Worm (Caenorhabditis elegans) whole organism, late embryonic: Measurements from ENCODE around the gene sre-24.

ENCODE experiments used
- C38D4.7 ChIP-seq: fragments of 200-800 bp; sonication (Bioruptor generic); optimal IDR thresholded peaks from 2 replicates; lab custom pipeline; 2018; ENCODE audit warnings: mild to moderate bottlenecking, missing genetic modification characterization, moderate library complexity, missing compliant biosample characterization
- F13H6.1 ChIP-seq: sonication (generic microtip); optimal IDR thresholded peaks from 2 replicates; lab custom pipeline; 2016; ENCODE audit warnings: missing genetic modification characterization, missing compliant biosample characterization
- ahr-1 ChIP-seq: sonication (generic microtip); optimal IDR thresholded peaks from 2 replicates; lab custom pipeline; 2016; ENCODE audit warnings: missing genetic modification characterization, missing compliant biosample characterization
- ama-1 ChIP-seq: fragments of 150-350 bp; optimal IDR thresholded peaks from 2 replicates; lab custom pipeline; 2014
- ceh-14 ChIP-seq: sonication (generic microtip); optimal IDR thresholded peaks from 2 replicates; lab custom pipeline; 2016; ENCODE audit warnings: missing genotype, missing genetic modification characterization, missing compliant biosample characterization
- ceh-18 ChIP-seq: sonication (generic microtip); optimal IDR thresholded peaks from 2 replicates; lab custom pipeline; 2016; ENCODE audit warnings: missing genetic modification characterization, missing compliant biosample characterization
- ceh-2 ChIP-seq: sonication (generic microtip); optimal IDR thresholded peaks from 2 replicates; lab custom pipeline; 2016; ENCODE audit warnings: missing genotype, missing genetic modification characterization, missing compliant biosample characterization
- ceh-24 ChIP-seq: sonication (generic microtip); optimal IDR thresholded peaks from 2 replicates; lab custom pipeline; 2016; ENCODE audit warnings: mild to moderate bottlenecking, missing genetic modification characterization, missing compliant biosample characterization
- ceh-34 ChIP-seq: sonication (generic microtip); optimal IDR thresholded peaks from 2 replicates; lab custom pipeline; 2016; ENCODE audit warnings: mild to moderate bottlenecking, missing genetic modification characterization, missing compliant biosample characterization
- ceh-48 ChIP-seq: sonication (generic microtip); optimal IDR thresholded peaks from 2 replicates; lab custom pipeline; 2016; ENCODE audit warnings: missing genetic modification characterization, inconsistent platforms, missing compliant biosample characterization
- ceh-6 ChIP-seq: fragments of 200-800 bp; sonication (Bioruptor generic); optimal IDR thresholded peaks from 2 replicates; lab custom pipeline; 2018; ENCODE audit warnings: mild to moderate bottlenecking, missing genetic modification characterization, missing compliant biosample characterization
- dmd-4 ChIP-seq: sonication (generic microtip); optimal IDR thresholded peaks from 2 replicates; lab custom pipeline; 2016; ENCODE audit warnings: borderline replicate concordance, missing genetic modification characterization, missing compliant biosample characterization
- dve-1 ChIP-seq: sonication (generic microtip); optimal IDR thresholded peaks from 2 replicates; lab custom pipeline; 2017; ENCODE audit warnings: antibody characterized with exemption, mild to moderate bottlenecking, missing genetic modification characterization, missing compliant biosample characterization
- fax-1 ChIP-seq: sonication (generic microtip); optimal IDR thresholded peaks from 2 replicates; lab custom pipeline; 2016; ENCODE audit warnings: missing genotype, missing genetic modification characterization, missing compliant biosample characterization
- fkh-6 ChIP-seq: sonication (generic microtip); optimal IDR thresholded peaks from 2 replicates; lab custom pipeline; 2016; ENCODE audit warnings: missing genetic modification characterization, missing compliant biosample characterization
- gmeb-2 ChIP-seq: sonication (generic microtip); optimal IDR thresholded peaks from 2 replicates; lab custom pipeline; 2016; ENCODE audit warnings: missing genetic modification characterization, inconsistent platforms, missing compliant biosample characterization
- hlh-13 ChIP-seq: fragments of 200-800 bp; sonication (Bioruptor generic); optimal IDR thresholded peaks from 2 replicates; lab custom pipeline; 2018; ENCODE audit warnings: mild to moderate bottlenecking, missing genetic modification characterization, missing compliant biosample characterization
- hlh-15 ChIP-seq: sonication (generic microtip); optimal IDR thresholded peaks from 2 replicates; lab custom pipeline; 2016; ENCODE audit warnings: missing genetic modification characterization, missing compliant biosample characterization
- hlh-30 ChIP-seq: sonication (generic microtip); optimal IDR thresholded peaks from 2 replicates; lab custom pipeline; 2017; ENCODE audit warnings: antibody characterized with exemption, missing genetic modification characterization, missing compliant biosample characterization; ENCODE audit not compliant: insufficient read depth
- lim-6 ChIP-seq: sonication (generic microtip); optimal IDR thresholded peaks from 2 replicates; lab custom pipeline; 2016; ENCODE audit warnings: missing genetic modification characterization, missing compliant biosample characterization
- mec-3 ChIP-seq: sonication (generic microtip); optimal IDR thresholded peaks from 2 replicates; lab custom pipeline; 2016; ENCODE audit warnings: borderline replicate concordance, missing genetic modification characterization, missing compliant biosample characterization
- nhr-11 ChIP-seq: fragments of 150-350 bp; optimal IDR thresholded peaks from 2 replicates; lab custom pipeline; 2014; ENCODE audit warnings: missing biosample characterization, missing genetic modification characterization
- odd-2 ChIP-seq: sonication (generic microtip); optimal IDR thresholded peaks from 2 replicates; lab custom pipeline; 2017; ENCODE audit warnings: antibody characterized with exemption, mild to moderate bottlenecking, missing genetic modification characterization, missing compliant biosample characterization
- pat-9 ChIP-seq: fragments of 200-800 bp; sonication (Bioruptor generic); optimal IDR thresholded peaks from 2 replicates; lab custom pipeline; 2018; ENCODE audit warnings: mild to moderate bottlenecking, missing genetic modification characterization, moderate library complexity, missing compliant biosample characterization
- pax-1 ChIP-seq: fragments of 150-350 bp; optimal IDR thresholded peaks from 2 replicates; lab custom pipeline; 2014; ENCODE audit warnings: missing biosample characterization, missing genetic modification characterization
- pha-4 ChIP-seq: fragments of 150-350 bp; optimal IDR thresholded peaks from 2 replicates; lab custom pipeline; 2018; ENCODE audit warnings: missing biosample characterization, missing genetic modification reagents, missing genetic modification characterization
- pqm-1 ChIP-seq: sonication (generic microtip); optimal IDR thresholded peaks from 2 replicates; lab custom pipeline; 2016; ENCODE audit warnings: missing genetic modification characterization, missing compliant biosample characterization
- sdc-2 ChIP-seq: sonication (generic microtip); optimal IDR thresholded peaks from 2 replicates; lab custom pipeline; 2016; ENCODE audit warnings: missing genotype, missing genetic modification characterization, missing compliant biosample characterization
- sox-2 ChIP-seq: fragments of 200-800 bp; sonication (Bioruptor generic); IDR thresholded peaks from 2 replicates; pipeline ENCODE4 v1.3.6; 2022; ENCODE audit warnings: missing genetic modification reagents, missing genetic modification characterization, missing compliant biosample characterization
- sox-4 ChIP-seq: sonication (generic microtip); optimal IDR thresholded peaks from 2 replicates; lab custom pipeline; 2017; ENCODE audit warnings: mild to moderate bottlenecking, missing genetic modification characterization, inconsistent platforms, missing compliant biosample characterization
- syd-9 ChIP-seq: sonication (generic microtip); optimal IDR thresholded peaks from 2 replicates; lab custom pipeline; 2016; ENCODE audit warnings: mild to moderate bottlenecking, missing genetic modification characterization, moderate library complexity, missing compliant biosample characterization
- tbx-7 ChIP-seq: sonication (generic microtip); optimal IDR thresholded peaks from 2 replicates; lab custom pipeline; 2016; ENCODE audit warnings: missing genotype, missing genetic modification characterization, missing compliant biosample characterization
- ttx-3 ChIP-seq: sonication (generic microtip); optimal IDR thresholded peaks from 2 replicates; lab custom pipeline; 2016; ENCODE audit warnings: missing genetic modification reagents, missing genetic modification characterization, missing compliant biosample characterization
- unc-3 ChIP-seq, 2 experiments: fragments of 200-800 bp in 1 of 2; sonication (Bioruptor generic) in 1 of 2; sonication (generic microtip) in 1 of 2; conservative IDR thresholded peaks in 1 of 2; optimal IDR thresholded peaks in 1 of 2; 2 replicates each; pipeline versions ENCODE4 v1.3.6 to Lab custom; 2016 to 2022; ENCODE audit warnings: missing compliant biosample characterization in 2 of 2, missing genetic modification characterization in 2 of 2, missing genetic modification reagents in 1 of 2
- unc-42 ChIP-seq: sonication (generic microtip); optimal IDR thresholded peaks from 2 replicates; lab custom pipeline; 2016; ENCODE audit warnings: missing genotype, missing genetic modification characterization, missing compliant biosample characterization
- unc-55 ChIP-seq: sonication (generic microtip); optimal IDR thresholded peaks from 2 replicates; lab custom pipeline; 2017; ENCODE audit warnings: missing biosample characterization, missing genetic modification reagents, missing genetic modification characterization
- unc-86 ChIP-seq: sonication (generic microtip); optimal IDR thresholded peaks from 2 replicates; lab custom pipeline; 2016; ENCODE audit warnings: missing genetic modification characterization, missing compliant biosample characterization

Gene sre-24

ce11 chrV:2871754-2872504 is 12.6 kb upstream of the sre-24 start:
- TF ChIP-seq unc-3 (GFP tag; conservative IDR thresholded peaks at IDR 0.05; lab: Robert Waterston, UW) (no peak), unc-3 (tag; optimal IDR thresholded peaks at IDR 0.05; lab: Kevin White, UChicago) (no peak), ceh-18 (tag; lab: Kevin White, UChicago) (no peak), nhr-11 (tag; lab: Kevin White, UChicago) (no peak), unc-55 (GFP tag; lab: Kevin White, UChicago) (no peak), ahr-1 (no peak), hlh-15 (tag; lab: Kevin White, UChicago) (no peak), lim-6 (tag; lab: Kevin White, UChicago) (no peak)

- TF ChIP-seq fax-1 (tag; lab: Kevin White, UChicago) = no peak
- TF ChIP-seq mec-3 (tag; lab: Kevin White, UChicago) = no peak
- TF ChIP-seq pqm-1 (tag; lab: Kevin White, UChicago) = no peak
- no peak for TF ChIP-seq odd-2
- no peak for TF ChIP-seq syd-9 (tag; lab: Kevin White, UChicago)
- TF ChIP-seq unc-42 (tag; lab: Kevin White, UChicago) = no peak
- TF ChIP-seq hlh-13 (GFP tag; lab: Kevin White, UChicago) = no peak
- no peak for TF ChIP-seq tbx-7 (tag; lab: Kevin White, UChicago)
- no peak for TF ChIP-seq pax-1 (tag; lab: Kevin White, UChicago)
- no peak for TF ChIP-seq dmd-4
- TF ChIP-seq ceh-24 (tag; lab: Kevin White, UChicago) = no peak
- TF ChIP-seq hlh-30 (tag; lab: Kevin White, UChicago) = no peak
- no peak for TF ChIP-seq ama-1 (lab: Kevin White, UChicago)
- no peak for TF ChIP-seq ttx-3 (tag; lab: Kevin White, UChicago)
- no peak for TF ChIP-seq unc-55 (GFP tag; lab: Kevin White, UChicago)
Observed at ce11 chrV:2872947-2873346, 11.6 kb upstream of the sre-24 start.

ce11 chrV:2875422-2875821 is 9.1 kb upstream of the sre-24 start, which contains the start of gene folt-2:
TSS of gene folt-2 (minus strand) at chrV:2875600.
- TF ChIP-seq unc-86 (tag; lab: Kevin White, UChicago) (no peak), hlh-13 (GFP tag; lab: Kevin White, UChicago) (no peak), ceh-6 (GFP tag; lab: Kevin White, UChicago) (no peak), lim-6 (tag; lab: Kevin White, UChicago) (no peak), sox-2 (GFP tag; lab: Robert Waterston, UW) (no peak), ahr-1 (no peak), sdc-2 (no peak), ceh-14 (tag; lab: Kevin White, UChicago) (no peak)

- no peak for TF ChIP-seq pat-9 (tag; lab: Kevin White, UChicago)
- TF ChIP-seq ceh-48 (tag; lab: Kevin White, UChicago) = no peak
- TF ChIP-seq C38D4.7 (GFP tag; lab: Kevin White, UChicago) = no peak
- no peak for TF ChIP-seq hlh-15 (tag; lab: Kevin White, UChicago)
- no peak for TF ChIP-seq dve-1
- TF ChIP-seq pax-1 (tag; lab: Kevin White, UChicago) = no peak
- no peak for TF ChIP-seq gmeb-2 (tag; lab: Kevin White, UChicago)
- no peak for TF ChIP-seq ceh-14 (tag; lab: Kevin White, UChicago)
- TF ChIP-seq F13H6.1 = no peak
- no peak for TF ChIP-seq unc-55 (GFP tag; lab: Kevin White, UChicago)
- TF ChIP-seq sox-2 (GFP tag; lab: Robert Waterston, UW) = no peak
- TF ChIP-seq fkh-6 = no peak
- no peak for TF ChIP-seq tbx-7 (tag; lab: Kevin White, UChicago)
- no peak for TF ChIP-seq sox-4 (tag; lab: Kevin White, UChicago)
- no peak for TF ChIP-seq pha-4
- no peak for TF ChIP-seq ceh-34 (tag; lab: Kevin White, UChicago)
- TF ChIP-seq ahr-1 = no peak
- no peak for TF ChIP-seq ceh-2 (tag; lab: Kevin White, UChicago)
- no peak for TF ChIP-seq sdc-2
Observed at ce11 chrV:2876188-2876831, 8.2 kb upstream of the sre-24 start.
